Worm (Caenorhabditis elegans) whole organism, L4/young adult: ENCODE data around the gene ZK686.2.

Source experiments
- W03F9.2 ChIP-seq: fragments of 150-350 bp; optimal IDR thresholded peaks from 2 replicates; lab custom pipeline; 2014; ENCODE audit warnings: missing biosample characterization, missing genetic modification characterization
- dao-5 ChIP-seq: sonication (generic microtip); optimal IDR thresholded peaks from 2 replicates; lab custom pipeline; 2016; ENCODE audit warnings: missing genotype, missing genetic modification characterization, moderate library complexity, missing compliant biosample characterization
- him-1 ChIP-seq: sonication (generic microtip); optimal IDR thresholded peaks from 2 replicates; lab custom pipeline; 2016; ENCODE audit warnings: missing genotype, missing genetic modification reagents, missing genetic modification characterization, missing compliant biosample characterization

The ZK686.2 gene

ce11 chrIII:7737646-7738258 is 28.1 kb downstream of the ZK686.2 start:
- TF ChIP-seq W03F9.2 (tag; lab: Kevin White, UChicago) (no peak), him-1 (peak; percentile 16)

ce11 chrIII:7736806-7737205 is 29.0 kb downstream of the ZK686.2 start:
- TF ChIP-seq dao-5 (tag; lab: Kevin White, UChicago), result no peak
- no peak for TF ChIP-seq him-1
- no peak for TF ChIP-seq W03F9.2 (tag; lab: Kevin White, UChicago)

ce11 chrIII:7736003-7736402 is 29.8 kb downstream of the ZK686.2 start:
- TF ChIP-seq dao-5 (tag; lab: Kevin White, UChicago), result no peak
- no peak for TF ChIP-seq W03F9.2 (tag; lab: Kevin White, UChicago)
- no peak for TF ChIP-seq him-1

ce11 chrIII:7734105-7734504 is 31.7 kb downstream of the ZK686.2 start:
- no peak for TF ChIP-seq dao-5 (tag; lab: Kevin White, UChicago)
- TF ChIP-seq W03F9.2 (tag; lab: Kevin White, UChicago), result no peak

ce11 chrIII:7733563-7733962 is 32.3 kb downstream of the ZK686.2 start:
- TF ChIP-seq W03F9.2 (tag; lab: Kevin White, UChicago) (no peak), dao-5 (tag; lab: Kevin White, UChicago) (no peak), him-1 (no peak)

ce11 chrIII:7731085-7731484 is 34.8 kb downstream of the ZK686.2 start:
- TF ChIP-seq him-1 (no peak), dao-5 (tag; lab: Kevin White, UChicago) (no peak), W03F9.2 (tag; lab: Kevin White, UChicago) (no peak)

- no peak for TF ChIP-seq W03F9.2 (tag; lab: Kevin White, UChicago)
- TF ChIP-seq dao-5 (tag; lab: Kevin White, UChicago), result no peak
- no peak for TF ChIP-seq him-1
Observed at ce11 chrIII:7730331-7730730, 35.5 kb downstream of the ZK686.2 start.

- TF ChIP-seq him-1 (peak; percentile 72), W03F9.2 (tag; lab: Kevin White, UChicago) (no peak), dao-5 (tag; lab: Kevin White, UChicago) (peak; percentile 3)
Observed at ce11 chrIII:7729534-7730061, 36.3 kb downstream of the ZK686.2 start, which contains the start of gene ZK112.4. Gene ZK112.4, minus strand, starts transcription at chrIII:7730011.

ce11 chrIII:7729062-7729461 is 36.8 kb downstream of the ZK686.2 start:
- TF ChIP-seq him-1 (no peak), dao-5 (tag; lab: Kevin White, UChicago) (no peak), W03F9.2 (tag; lab: Kevin White, UChicago) (no peak)

- TF ChIP-seq W03F9.2 (tag; lab: Kevin White, UChicago) (peak; percentile 37), dao-5 (tag; lab: Kevin White, UChicago) (no peak)
Observed at ce11 chrIII:7728494-7728893, 37.4 kb downstream of the ZK686.2 start.

- TF ChIP-seq dao-5 (tag; lab: Kevin White, UChicago), result no peak
Observed at ce11 chrIII:7726500-7726899, 39.4 kb downstream of the ZK686.2 start.

ce11 chrIII:7725483-7726250 is 40.2 kb downstream of the ZK686.2 start:
- no peak for TF ChIP-seq W03F9.2 (tag; lab: Kevin White, UChicago)
- TF ChIP-seq him-1, result peak; percentile 7
- no peak for TF ChIP-seq dao-5 (tag; lab: Kevin White, UChicago)

- TF ChIP-seq dao-5 (tag; lab: Kevin White, UChicago) (no peak), W03F9.2 (tag; lab: Kevin White, UChicago) (no peak), him-1 (peak; percentile 26)
Observed at ce11 chrIII:7724433-7724832, 41.4 kb downstream of the ZK686.2 start.

- TF ChIP-seq W03F9.2 (tag; lab: Kevin White, UChicago), result peak; percentile 37
- TF ChIP-seq him-1, result no peak
- TF ChIP-seq dao-5 (tag; lab: Kevin White, UChicago), result no peak
Observed at ce11 chrIII:7723412-7724068, 42.3 kb downstream of the ZK686.2 start.
